Fruit fly (Drosophila melanogaster) whole organism, embryonic: ENCODE measurements around the gene CG6000.
A peak's percentile ranks its signal among the peaks of the same experiment; 100 is the strongest.

Experiments
- Atf3 ChIP-seq: fragments of 200-800 bp; sonication (Bioruptor generic); optimal IDR thresholded peaks from 3 replicates; lab custom pipeline; 2016; ENCODE audit warnings: missing biosample characterization, missing genetic modification characterization
- CG13424 ChIP-seq: fragments of 200-800 bp; sonication (Bioruptor generic); optimal IDR thresholded peaks from 2 replicates; lab custom pipeline; 2019; ENCODE audit warnings: missing biosample characterization, mild to moderate bottlenecking, missing genetic modification characterization, moderate library complexity
- CG13775 ChIP-seq: fragments of 200-800 bp; sonication (Bioruptor generic); optimal IDR thresholded peaks from 3 replicates; lab custom pipeline; 2017; ENCODE audit warnings: missing biosample characterization, mild to moderate bottlenecking, missing genetic modification characterization
- CG14050 ChIP-seq: fragments of 200-800 bp; sonication (Bioruptor generic); IDR thresholded peaks from 3 replicates; pipeline ENCODE4 v1.3.6; 2022; ENCODE audit warnings: missing biosample characterization, missing genetic modification characterization
- CG15269 ChIP-seq: fragments of 200-800 bp; sonication (Bioruptor generic); optimal IDR thresholded peaks from 2 replicates; lab custom pipeline; 2018; ENCODE audit warnings: missing biosample characterization, mild to moderate bottlenecking, missing genetic modification characterization, moderate library complexity
- CG1529 ChIP-seq: fragments of 200-800 bp; sonication (Bioruptor generic); optimal IDR thresholded peaks from 3 replicates; lab custom pipeline; 2018; ENCODE audit warnings: missing biosample characterization, missing genetic modification characterization
- CG1603 ChIP-seq: fragments of 200-800 bp; sonication (Bioruptor generic); optimal IDR thresholded peaks from 2 replicates; lab custom pipeline; 2019; ENCODE audit warnings: missing biosample characterization, mild to moderate bottlenecking, missing genetic modification characterization, moderate library complexity
- CG16779 ChIP-seq: fragments of 200-800 bp; sonication (Bioruptor generic); IDR thresholded peaks from 2 replicates; pipeline ENCODE4 v1.3.6; 2022; ENCODE audit warnings: missing biosample characterization, missing genetic modification characterization
- CG17328 ChIP-seq: fragments of 200-800 bp; sonication (Bioruptor generic); IDR thresholded peaks from 2 replicates; pipeline ENCODE4 v1.3.6; 2022; ENCODE audit warnings: missing biosample characterization, missing genetic modification characterization
- CG17829 ChIP-seq: fragments of 200-800 bp; optimal IDR thresholded peaks from 2 replicates; lab custom pipeline; 2019; ENCODE audit warnings: missing biosample characterization, mild to moderate bottlenecking, missing genetic modification characterization, moderate library complexity
- CG18011 ChIP-seq: fragments of 200-800 bp; sonication (Bioruptor generic); optimal IDR thresholded peaks from 2 replicates; lab custom pipeline; 2017; ENCODE audit warnings: missing biosample characterization, missing genetic modification characterization, mild to moderate bottlenecking, moderate library complexity, missing genotype
- CG2889 ChIP-seq: fragments of 200-800 bp; sonication (Bioruptor generic); IDR thresholded peaks from 3 replicates; pipeline ENCODE4 v1.3.6; 2022; ENCODE audit warnings: missing biosample characterization, missing genetic modification characterization
- CG3281 ChIP-seq: fragments of 200-800 bp; sonication (Bioruptor generic); optimal IDR thresholded peaks from 3 replicates; lab custom pipeline; 2017; ENCODE audit warnings: missing biosample characterization, mild to moderate bottlenecking, missing genetic modification characterization
- CG34376 ChIP-seq: fragments of 200-800 bp; sonication (Bioruptor generic); optimal IDR thresholded peaks from 2 replicates; lab custom pipeline; 2018; ENCODE audit warnings: missing biosample characterization, mild to moderate bottlenecking, missing genetic modification characterization
- CG4404 ChIP-seq: fragments of 200-800 bp; sonication (Bioruptor generic); IDR thresholded peaks from 2 replicates; pipeline ENCODE4 v1.3.6; 2022; ENCODE audit warnings: missing biosample characterization, missing genetic modification characterization
- CG7271 ChIP-seq: fragments of 200-800 bp; sonication (Bioruptor generic); optimal IDR thresholded peaks from 2 replicates; lab custom pipeline; 2018; ENCODE audit warnings: missing biosample characterization, mild to moderate bottlenecking, missing genetic modification characterization, moderate library complexity
- CG8924 ChIP-seq: fragments of 200-800 bp; optimal IDR thresholded peaks from 3 replicates; lab custom pipeline; 2019; ENCODE audit warnings: missing biosample characterization, mild to moderate bottlenecking, missing genetic modification characterization, moderate library complexity
- CG9817 ChIP-seq: fragments of 200-800 bp; sonication (Bioruptor generic); optimal IDR thresholded peaks from 2 replicates; lab custom pipeline; 2018; ENCODE audit warnings: missing biosample characterization, mild to moderate bottlenecking, missing genetic modification characterization, moderate library complexity
- Dek ChIP-seq: fragments of 200-800 bp; sonication (Bioruptor generic); optimal IDR thresholded peaks from 3 replicates; lab custom pipeline; 2019; ENCODE audit warnings: missing biosample characterization, mild to moderate bottlenecking, missing genetic modification characterization, moderate library complexity
- Ets97D ChIP-seq: fragments of 200-800 bp; sonication (Bioruptor generic); optimal IDR thresholded peaks from 3 replicates; lab custom pipeline; 2016; ENCODE audit warnings: missing biosample characterization, missing genetic modification characterization
- H2.0 ChIP-seq: fragments of 200-800 bp; sonication (Bioruptor generic); IDR thresholded peaks from 2 replicates; pipeline ENCODE4 v1.3.6; 2022; ENCODE audit warnings: missing biosample characterization, missing genetic modification characterization
- HLH3B ChIP-seq: fragments of 200-800 bp; sonication (Bioruptor generic); IDR thresholded peaks from 2 replicates; pipeline ENCODE4 v1.3.6; 2022; ENCODE audit warnings: missing biosample characterization, missing genetic modification characterization
- Hr51 ChIP-seq, 2 experiments: fragments of 200-800 bp; sonication (Bioruptor generic); optimal IDR thresholded peaks; 2 replicates in 1 of 2; 3 replicates in 1 of 2; lab custom pipeline; 2016 to 2018; ENCODE audit warnings: missing biosample characterization in 2 of 2, missing genetic modification characterization in 2 of 2, mild to moderate bottlenecking in 1 of 2, moderate library complexity in 1 of 2
- Max ChIP-seq: fragments of 200-800 bp; sonication (Bioruptor generic); optimal IDR thresholded peaks from 2 replicates; lab custom pipeline; 2016; ENCODE audit warnings: missing biosample characterization, mild to moderate bottlenecking, missing genetic modification characterization
- Med ChIP-seq: fragments of 200-800 bp; sonication (Bioruptor generic); peaks from one replicate; lab custom pipeline; 2016; ENCODE audit warnings: missing biosample characterization, missing genetic modification characterization, mild to moderate bottlenecking, inconsistent platforms, moderate library complexity
- PHDP ChIP-seq: fragments of 200-800 bp; sonication (Bioruptor generic); optimal IDR thresholded peaks from 3 replicates; lab custom pipeline; 2018; ENCODE audit warnings: missing biosample characterization, mild to moderate bottlenecking, missing genetic modification characterization, moderate library complexity
- Usf ChIP-seq: fragments of 200-800 bp; sonication (Bioruptor generic); optimal IDR thresholded peaks from 2 replicates; lab custom pipeline; 2017; ENCODE audit warnings: missing genotype, missing biosample characterization, missing genetic modification characterization
- abd-A ChIP-seq: fragments of 200-800 bp; sonication (Bioruptor generic); optimal IDR thresholded peaks from 3 replicates; lab custom pipeline; 2019; ENCODE audit warnings: missing biosample characterization, mild to moderate bottlenecking, missing genetic modification characterization, moderate library complexity
- ato ChIP-seq: fragments of 200-800 bp; sonication (Bioruptor generic); IDR thresholded peaks from 2 replicates; pipeline ENCODE4 v1.3.6; 2022; ENCODE audit warnings: missing biosample characterization, missing genetic modification characterization; ENCODE audit not compliant: partially characterized antibody
- bigmax ChIP-seq: fragments of 200-800 bp; sonication (Bioruptor generic); optimal IDR thresholded peaks from 2 replicates; lab custom pipeline; 2018; ENCODE audit warnings: missing biosample characterization, mild to moderate bottlenecking, missing genetic modification characterization
- cg ChIP-seq: fragments of 200-800 bp; sonication (Bioruptor generic); optimal IDR thresholded peaks from 3 replicates; lab custom pipeline; 2019; ENCODE audit warnings: missing biosample characterization, mild to moderate bottlenecking, missing genetic modification characterization, moderate library complexity
- chif ChIP-seq, 2 experiments: fragments of 200-800 bp; sonication (Bioruptor generic); optimal IDR thresholded peaks; 3 replicates each; lab custom pipeline; 2016; ENCODE audit warnings: missing biosample characterization in 2 of 2, missing genetic modification characterization in 2 of 2
- dmrt11E ChIP-seq: fragments of 200-800 bp; sonication (Bioruptor generic); optimal IDR thresholded peaks from 3 replicates; lab custom pipeline; 2018; ENCODE audit warnings: missing biosample characterization, mild to moderate bottlenecking, missing genetic modification characterization, moderate library complexity
- eve ChIP-seq, 2 experiments: fragments of >200 bp; optimal IDR thresholded peaks; 2 replicates each; lab custom pipeline; 2017; ENCODE audit warnings: missing biosample characterization in 2 of 2, missing genetic modification characterization in 2 of 2
- grn ChIP-seq: fragments of 200-800 bp; sonication (Bioruptor generic); optimal IDR thresholded peaks from 3 replicates; lab custom pipeline; 2017; ENCODE audit warnings: missing biosample characterization, missing genetic modification characterization
- gsb-n ChIP-seq: fragments of 200-800 bp; sonication (Bioruptor generic); optimal IDR thresholded peaks from 3 replicates; lab custom pipeline; 2018; ENCODE audit warnings: missing biosample characterization, mild to moderate bottlenecking, missing genetic modification characterization
- her ChIP-seq: fragments of 200-800 bp; sonication (Bioruptor generic); optimal IDR thresholded peaks from 2 replicates; lab custom pipeline; 2016; ENCODE audit warnings: missing biosample characterization, missing genetic modification characterization
- hkb ChIP-seq, 2 experiments: fragments of 200-800 bp in 1 of 2; fragments of >200 bp in 1 of 2; sonication (Bioruptor generic) in 1 of 2; IDR thresholded peaks in 1 of 2; optimal IDR thresholded peaks in 1 of 2; 2 replicates each; pipeline versions ENCODE4 v1.3.6 to Lab custom; 2017 to 2022; ENCODE audit warnings: missing biosample characterization in 1 of 2, missing genetic modification characterization in 1 of 2
- jigr1 ChIP-seq: fragments of 200-800 bp; sonication (Bioruptor generic); IDR thresholded peaks from 3 replicates; pipeline ENCODE4 v1.3.6; 2022; ENCODE audit warnings: missing biosample characterization, missing genetic modification characterization
- lola ChIP-seq, 3 experiments: fragments of >200 bp in 2 of 3; fragments of 200-800 bp in 1 of 3; sonication (Bioruptor generic) in 1 of 3; optimal IDR thresholded peaks; 2 replicates each; lab custom pipeline; 2017 to 2019; ENCODE audit warnings: missing biosample characterization in 3 of 3, missing genetic modification characterization in 3 of 3, mild to moderate bottlenecking in 1 of 3, moderate library complexity in 1 of 3
- nerfin-1 ChIP-seq: fragments of 200-800 bp; sonication (Bioruptor generic); optimal IDR thresholded peaks from 3 replicates; lab custom pipeline; 2019; ENCODE audit warnings: missing biosample characterization, mild to moderate bottlenecking, missing genetic modification characterization, moderate library complexity
- oc ChIP-seq: fragments of 200-800 bp; sonication (Bioruptor generic); optimal IDR thresholded peaks from 2 replicates; lab custom pipeline; 2018; ENCODE audit warnings: missing biosample characterization, mild to moderate bottlenecking, missing genetic modification characterization, moderate library complexity
- phol ChIP-seq: fragments of 200-800 bp; sonication (Bioruptor generic); optimal IDR thresholded peaks from 3 replicates; lab custom pipeline; 2018; ENCODE audit warnings: missing biosample characterization, mild to moderate bottlenecking, missing genetic modification characterization, moderate library complexity
- rib ChIP-seq: fragments of 200-800 bp; sonication (Bioruptor generic); IDR thresholded peaks from 2 replicates; pipeline ENCODE4 v1.3.6; 2022; ENCODE audit warnings: missing biosample characterization, missing genetic modification characterization
- sob ChIP-seq: fragments of 200-800 bp; sonication (Bioruptor generic); IDR thresholded peaks from 2 replicates; pipeline ENCODE4 v1.3.6; 2022; ENCODE audit warnings: missing biosample characterization, missing genetic modification characterization
- sug ChIP-seq: fragments of 200-800 bp; optimal IDR thresholded peaks from 2 replicates; lab custom pipeline; 2019; ENCODE audit warnings: missing biosample characterization, mild to moderate bottlenecking, missing genetic modification characterization, moderate library complexity
- tgo ChIP-seq: fragments of 200-800 bp; sonication (Bioruptor generic); IDR thresholded peaks from 3 replicates; pipeline ENCODE4 v1.3.6; 2022; ENCODE audit warnings: missing biosample characterization, missing genetic modification characterization
- unc-4 ChIP-seq: fragments of 200-800 bp; sonication (Bioruptor generic); IDR thresholded peaks from 2 replicates; pipeline ENCODE4 v1.3.6; 2022; ENCODE audit warnings: missing biosample characterization, missing genetic modification characterization; ENCODE audit not compliant: partially characterized antibody
- vvl ChIP-seq: fragments of 200-800 bp; sonication (Bioruptor generic); IDR thresholded peaks from 2 replicates; pipeline ENCODE4 v1.3.6; 2022; ENCODE audit warnings: missing biosample characterization, missing genetic modification characterization

Gene CG6000

DNA sequence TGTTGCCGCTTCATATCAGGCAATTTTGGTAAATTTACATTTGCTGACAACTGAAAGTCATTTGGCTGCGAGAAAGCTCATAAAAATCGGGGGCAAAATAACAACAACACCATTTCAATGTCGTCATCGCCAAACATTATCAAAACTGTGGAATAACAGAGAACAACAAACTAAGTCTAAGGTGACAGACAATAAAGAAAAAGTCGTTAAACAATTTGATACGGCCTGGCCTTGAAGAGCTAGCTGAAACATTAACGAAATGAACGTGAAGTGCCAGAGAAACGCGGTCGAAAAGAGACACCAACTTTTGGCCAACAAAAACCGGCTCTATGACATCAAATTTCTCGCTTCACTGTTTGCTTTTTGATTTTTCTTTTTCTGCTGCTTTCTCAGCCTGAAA lies 36.0 kb downstream of the CG6000 start:
- peak in 1 of 2 experiments; percentile 12 for TF ChIP-seq eve (GFP tag; optimal IDR thresholded peaks at IDR 0.05; lab: Kevin White, UChicago)
- no peak for TF ChIP-seq Usf (GFP tag; lab: Kevin White, UChicago)
- peak; percentile 22 for TF ChIP-seq oc (tag; lab: Kevin White, UChicago)
- TF ChIP-seq sug (tag; lab: Kevin White, UChicago) = peak; percentile 10
- no peak for TF ChIP-seq chif (GFP tag; optimal IDR thresholded peaks at IDR 0.05; lab: Kevin White, UChicago)
- TF ChIP-seq gsb-n (tag; lab: Kevin White, UChicago) = peak; percentile 55
- peak; percentile 46 for TF ChIP-seq abd-A

- TF ChIP-seq CG4404 (no peak), hkb (optimal IDR thresholded peaks at IDR 0.05; lab: Kevin White, UChicago) (no peak), hkb (GFP tag; IDR thresholded peaks at IDR 0.05; lab: Robert Waterston, UW) (peak; percentile 41; the same call in 1 of the 2 replicates), ato (GFP tag; lab: Robert Waterston, UW) (no peak), CG18011 (GFP tag; lab: Kevin White, UChicago) (no peak), CG13775 (no peak), Atf3 (no peak), sob (GFP tag; lab: Robert Waterston, UW) (no peak), tgo (GFP tag; lab: Robert Waterston, UW) (no peak), CG34376 (GFP tag; lab: Kevin White, UChicago) (no peak), PHDP (tag; lab: Kevin White, UChicago) (peak; percentile 39), rib (GFP tag; lab: Robert Waterston, UW) (no peak), vvl (GFP tag; lab: Robert Waterston, UW) (no peak; the same call in 1 of the 2 replicates), CG13424 (tag; lab: Kevin White, UChicago) (no peak), her (GFP tag; lab: Kevin White, UChicago) (no peak), CG14050 (no peak), CG8924 (tag; lab: Kevin White, UChicago) (no peak), CG7271 (no peak), dmrt11E (no peak), CG1603 (no peak), Ets97D (GFP tag; lab: Kevin White, UChicago) (no peak), unc-4 (GFP tag; lab: Robert Waterston, UW) (no peak), Hr51 (GFP tag; optimal IDR thresholded peaks at IDR 0.05; lab: Kevin White, UChicago) (peak in 1 of 2 experiments; percentile 29), grn (no peak), CG3281 (GFP tag; lab: Kevin White, UChicago) (peak; percentile 24), CG15269 (tag; lab: Kevin White, UChicago) (peak; percentile 17), CG2889 (GFP tag; lab: Robert Waterston, UW) (no peak), jigr1 (GFP tag; lab: Robert Waterston, UW) (no peak), CG17328 (GFP tag; lab: Robert Waterston, UW) (no peak), CG1529 (no peak), phol (tag; lab: Kevin White, UChicago) (no peak), cg (GFP tag; lab: Kevin White, UChicago) (no peak), Max (GFP tag; lab: Kevin White, UChicago) (no peak), HLH3B (GFP tag; lab: Robert Waterston, UW) (0 out of 2 replicates have a peak, but pooled peaks have one; percentile 18), H2.0 (GFP tag; lab: Robert Waterston, UW) (no peak), nerfin-1 (tag; lab: Kevin White, UChicago) (no peak), lola (GFP tag; optimal IDR thresholded peaks at IDR 0.05; lab: Kevin White, UChicago) (no peak), Dek (tag; lab: Kevin White, UChicago) (peak; percentile 27), bigmax (GFP tag; lab: Kevin White, UChicago) (no peak), CG16779 (GFP tag; lab: Robert Waterston, UW) (no peak), Med (GFP tag; lab: Kevin White, UChicago) (peak; percentile 81), CG17829 (tag; lab: Kevin White, UChicago) (no peak), CG9817 (no peak)
Observed at dm6 chr3R:24091653-24092052, 37.5 kb downstream of the CG6000 start.
